Fruit fly (Drosophila melanogaster): Measurements from ENCODE around the gene CG42300.

The CG42300 gene

DNA sequence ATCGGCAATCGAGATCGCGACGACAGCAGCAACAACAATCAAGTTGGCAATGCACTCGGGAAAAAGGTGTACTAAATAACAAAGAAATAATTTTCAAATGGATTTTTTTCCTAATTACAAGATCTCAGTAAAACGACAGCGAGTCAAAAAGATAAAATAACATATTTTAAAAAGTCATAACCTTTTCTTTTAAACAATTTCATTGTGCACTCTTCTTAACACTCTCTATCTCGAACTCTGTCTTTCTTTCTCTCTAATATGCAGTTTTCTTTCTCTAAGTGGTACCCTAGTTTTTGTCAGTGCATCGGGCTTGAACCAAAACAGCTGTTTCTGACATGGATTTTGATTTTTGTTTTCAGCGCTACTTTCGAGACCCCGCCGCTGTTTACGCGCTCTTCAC lies 6.8 kb downstream of the CG42300 start (continued):
- no peak for TF ChIP-seq kni (GFP tag; optimal IDR thresholded peaks at IDR 0.05)
- TF ChIP-seq Dbx (GFP tag; IDR thresholded peaks at IDR 0.05) = peak; percentile 63
- peak; percentile 54; the same call in 1 of the 3 replicates for TF ChIP-seq H15 (GFP tag; IDR thresholded peaks at IDR 0.05)
- TF ChIP-seq H2.0 (GFP tag; IDR thresholded peaks at IDR 0.05) = peak; percentile 61
- TF ChIP-seq unc-4 (GFP tag; IDR thresholded peaks at IDR 0.05; ENCODE audit: partially characterized antibody) = no peak
- no peak for TF ChIP-seq Bgb (GFP tag; IDR thresholded peaks at IDR 0.05; ENCODE audit: partially characterized antibody)
- peak; percentile 86 for TF ChIP-seq CG32532 (GFP tag; IDR thresholded peaks at IDR 0.05)
- peak; percentile 54 for TF ChIP-seq ssp (GFP tag; IDR thresholded peaks at IDR 0.05)
- TF ChIP-seq dmrt11E (tag; optimal IDR thresholded peaks at IDR 0.05) = peak; percentile 6
- peak; percentile 38 for TF ChIP-seq CG4854 (GFP tag; optimal IDR thresholded peaks at IDR 0.05)
- TF ChIP-seq z (GFP tag; IDR thresholded peaks at IDR 0.05) = no peak
- TF ChIP-seq CG3995 (GFP tag; optimal IDR thresholded peaks at IDR 0.05) = no peak
- peak; percentile 24 for TF ChIP-seq CG16815 (GFP tag; optimal IDR thresholded peaks at IDR 0.05)
- TF ChIP-seq CG11398 (GFP tag; optimal IDR thresholded peaks at IDR 0.05) = peak; percentile 27
- peak; percentile 33; the same call in 1 of the 2 replicates for TF ChIP-seq CG17612 (GFP tag; IDR thresholded peaks at IDR 0.05)
- peak; percentile 56 for TF ChIP-seq CG1602 (GFP tag; optimal IDR thresholded peaks at IDR 0.05)
- peak; percentile 62 to 78 for TF ChIP-seq chif (GFP tag; optimal IDR thresholded peaks at IDR 0.05)
- peak; percentile 88 for TF ChIP-seq CG11504 (tag; optimal IDR thresholded peaks at IDR 0.05)
- peak; percentile 78 for TF ChIP-seq bcd (GFP tag; optimal IDR thresholded peaks at IDR 0.05)
- peak; percentile 79 for TF ChIP-seq CG7372 (GFP tag; IDR thresholded peaks at IDR 0.05)
- peak; percentile 74 for TF ChIP-seq CG18619 (GFP tag; optimal IDR thresholded peaks at IDR 0.05)
- TF ChIP-seq CG11723 (GFP tag; optimal IDR thresholded peaks at IDR 0.05) = peak; percentile 61
- peak; percentile 81 for TF ChIP-seq CG9932 (GFP tag; IDR thresholded peaks at IDR 0.05)
- peak; percentile 55; the same call in 1 of the 2 replicates for TF ChIP-seq klu (GFP tag; IDR thresholded peaks at IDR 0.05)
- TF ChIP-seq Eip74EF (GFP tag; optimal IDR thresholded peaks at IDR 0.05) = peak in 1 of 2 experiments; percentile 74
- TF ChIP-seq NfI (GFP tag; optimal IDR thresholded peaks at IDR 0.05) = peak; percentile 78
- no peak for TF ChIP-seq p53 (GFP tag; optimal IDR thresholded peaks at IDR 0.05)
- peak; percentile 28 for TF ChIP-seq exex (tag; optimal IDR thresholded peaks at IDR 0.05)
- TF ChIP-seq vnd (GFP tag; IDR thresholded peaks at IDR 0.05; ENCODE audit: partially characterized antibody) = no peak
- peak; percentile 42 for TF ChIP-seq dm (GFP tag; optimal IDR thresholded peaks at IDR 0.05)
- peak; percentile 47 for TF ChIP-seq HmgZ (tag; optimal IDR thresholded peaks at IDR 0.05)
- TF ChIP-seq Spps (tag; optimal IDR thresholded peaks at IDR 0.05) = no peak
- peak; percentile 68 for TF ChIP-seq CG32772 (GFP tag; IDR thresholded peaks at IDR 0.05)
- TF ChIP-seq CG3838 (GFP tag; optimal IDR thresholded peaks at IDR 0.05) = peak; percentile 2
- peak; percentile 94 for TF ChIP-seq CG9215 (GFP tag; IDR thresholded peaks at IDR 0.05)
- TF ChIP-seq fd96Cb (tag; optimal IDR thresholded peaks at IDR 0.05) = peak; percentile 80
- TF ChIP-seq bbx (GFP tag; IDR thresholded peaks at IDR 0.05; ENCODE audit: partially characterized antibody) = no peak
- TF ChIP-seq CG17359 (tag; optimal IDR thresholded peaks at IDR 0.05) = peak; percentile 76
- peak; percentile 71 for TF ChIP-seq danr (GFP tag; IDR thresholded peaks at IDR 0.05)
- no peak for TF ChIP-seq otp (GFP tag; IDR thresholded peaks at IDR 0.05)
- no peak for TF ChIP-seq CG15601 (tag; optimal IDR thresholded peaks at IDR 0.05)
- TF ChIP-seq CG8388 (GFP tag; optimal IDR thresholded peaks at IDR 0.05) = peak; percentile 73
- no peak for TF ChIP-seq Tbp (GFP tag; optimal IDR thresholded peaks at IDR 0.05)
- peak; percentile 73 for TF ChIP-seq CG10209 (GFP tag; optimal IDR thresholded peaks at IDR 0.05)
- no peak for TF ChIP-seq B-H2 (GFP tag; optimal IDR thresholded peaks at IDR 0.05)
- peak; percentile 23 for TF ChIP-seq CG31388 (GFP tag; optimal IDR thresholded peaks at IDR 0.05)
- no peak for TF ChIP-seq stwl (tag; optimal IDR thresholded peaks at IDR 0.05)
- TF ChIP-seq dimm (GFP tag; IDR thresholded peaks at IDR 0.05) = no peak
- TF ChIP-seq ase (GFP tag; IDR thresholded peaks at IDR 0.05) = peak; percentile 60; the same call in 2 of the 3 replicates
- peak; percentile 42 for TF ChIP-seq CG18011 (GFP tag; optimal IDR thresholded peaks at IDR 0.05)
- peak; percentile 54 for TF ChIP-seq slp2 (GFP tag; optimal IDR thresholded peaks at IDR 0.05)

Measured in whole organism, embryonic.